Fruit fly (Drosophila melanogaster) whole organism, embryonic: ENCODE measurements around the gene CG14232.

Experiments
- Atf3 ChIP-seq: fragments of 200-800 bp; sonication (Bioruptor generic); optimal IDR thresholded peaks from 3 replicates; lab custom pipeline; 2016; ENCODE audit warnings: missing biosample characterization, missing genetic modification characterization
- Awh ChIP-seq: fragments of 200-800 bp; sonication (Bioruptor generic); IDR thresholded peaks from 2 replicates; pipeline ENCODE4, ENCODE4 v1.3.6; 2022; ENCODE audit warnings: missing biosample characterization, missing genetic modification characterization
- Bdp1 ChIP-seq: fragments of 200-800 bp; sonication (Bioruptor generic); optimal IDR thresholded peaks from 3 replicates; lab custom pipeline; 2016; ENCODE audit warnings: missing biosample characterization, missing genetic modification characterization
- BtbVII ChIP-seq: fragments of 200-800 bp; sonication (Bioruptor generic); optimal IDR thresholded peaks from 3 replicates; lab custom pipeline; 2017; ENCODE audit warnings: missing biosample characterization, mild to moderate bottlenecking, missing genetic modification characterization
- CG10543 ChIP-seq: fragments of 200-800 bp; sonication (Bioruptor generic); optimal IDR thresholded peaks from 3 replicates; lab custom pipeline; 2017; ENCODE audit warnings: missing biosample characterization, mild to moderate bottlenecking, missing genetic modification characterization, moderate library complexity
- CG11247 ChIP-seq: fragments of 200-800 bp; sonication (Bioruptor generic); IDR thresholded peaks from 2 replicates; pipeline ENCODE4 v1.3.6; 2022; ENCODE audit warnings: missing biosample characterization, missing genetic modification characterization
- CG11696 ChIP-seq: fragments of 200-800 bp; sonication (Bioruptor generic); IDR thresholded peaks from 2 replicates; pipeline ENCODE4 v1.3.6; 2022; ENCODE audit warnings: missing biosample characterization, missing genetic modification characterization
- CG12236 ChIP-seq: fragments of 200-800 bp; sonication (Bioruptor generic); optimal IDR thresholded peaks from 2 replicates; lab custom pipeline; 2016; ENCODE audit warnings: missing biosample characterization, missing genetic modification characterization
- CG12659 ChIP-seq: fragments of 200-800 bp; sonication (Bioruptor generic); optimal IDR thresholded peaks from 3 replicates; lab custom pipeline; 2017; ENCODE audit warnings: mild to moderate bottlenecking, missing biosample characterization, missing genetic modification reagents, missing genetic modification characterization
- CG14860 ChIP-seq: fragments of 200-800 bp; sonication (Bioruptor generic); IDR thresholded peaks from 3 replicates; pipeline ENCODE4 v1.3.6; 2022; ENCODE audit warnings: missing biosample characterization, missing genetic modification characterization; ENCODE audit not compliant: partially characterized antibody
- CG17186 ChIP-seq: fragments of 200-800 bp; sonication (Bioruptor generic); optimal IDR thresholded peaks from 3 replicates; lab custom pipeline; 2017; ENCODE audit warnings: missing biosample characterization, missing genetic modification reagents, missing genetic modification characterization
- CG17361 ChIP-seq: fragments of 200-800 bp; sonication (Bioruptor generic); IDR thresholded peaks from 3 replicates; pipeline ENCODE4 v1.3.6; 2022; ENCODE audit warnings: missing biosample characterization, missing genetic modification characterization
- CG17568 ChIP-seq: fragments of 200-800 bp; sonication (Bioruptor generic); optimal IDR thresholded peaks from 2 replicates; lab custom pipeline; 2018; ENCODE audit warnings: missing biosample characterization, mild to moderate bottlenecking, missing genetic modification characterization, moderate library complexity
- CG17912 ChIP-seq: fragments of 200-800 bp; sonication (Bioruptor generic); optimal IDR thresholded peaks from 2 replicates; lab custom pipeline; 2018; ENCODE audit warnings: missing biosample characterization, mild to moderate bottlenecking, missing genetic modification characterization
- CG1792 ChIP-seq: fragments of 200-800 bp; sonication (Bioruptor generic); optimal IDR thresholded peaks from 2 replicates; lab custom pipeline; 2016; ENCODE audit warnings: missing biosample characterization, missing genetic modification characterization
- CG2116 ChIP-seq: fragments of 200-800 bp; sonication (Bioruptor generic); optimal IDR thresholded peaks from 3 replicates; lab custom pipeline; 2018; ENCODE audit warnings: missing biosample characterization, mild to moderate bottlenecking, missing genetic modification characterization
- CG2712 ChIP-seq: fragments of 200-800 bp; optimal IDR thresholded peaks from 3 replicates; lab custom pipeline; 2019; ENCODE audit warnings: missing biosample characterization, mild to moderate bottlenecking, missing genetic modification characterization, moderate library complexity
- CG31224 ChIP-seq: fragments of 200-800 bp; sonication (Bioruptor generic); IDR thresholded peaks from 2 replicates; pipeline ENCODE4 v1.3.6; 2022; ENCODE audit warnings: missing biosample characterization, missing genetic modification characterization
- CG3995 ChIP-seq: fragments of 200-800 bp; sonication (Bioruptor generic); optimal IDR thresholded peaks from 3 replicates; lab custom pipeline; 2016; ENCODE audit warnings: missing biosample characterization, missing genetic modification characterization
- CG4328 ChIP-seq: fragments of 200-800 bp; sonication (Bioruptor generic); optimal IDR thresholded peaks from 3 replicates; lab custom pipeline; 2017; ENCODE audit warnings: missing biosample characterization, missing genetic modification reagents, missing genetic modification characterization
- CG4617 ChIP-seq: fragments of 200-800 bp; sonication (Bioruptor generic); optimal IDR thresholded peaks from 3 replicates; lab custom pipeline; 2016; ENCODE audit warnings: missing biosample characterization, missing genetic modification characterization, borderline replicate concordance
- CG7372 ChIP-seq: fragments of 200-800 bp; sonication (Bioruptor generic); IDR thresholded peaks from 2 replicates; pipeline ENCODE4 v1.3.6; 2022; ENCODE audit warnings: missing biosample characterization, missing genetic modification characterization
- CG7786 ChIP-seq: fragments of 200-800 bp; sonication (Bioruptor generic); optimal IDR thresholded peaks from 2 replicates; lab custom pipeline; 2016; ENCODE audit warnings: missing biosample characterization, missing genetic modification characterization
- Lim3 ChIP-seq: fragments of 200-800 bp; sonication (Bioruptor generic); IDR thresholded peaks from 2 replicates; pipeline ENCODE4 v1.3.6; 2022; ENCODE audit warnings: missing biosample characterization, missing genetic modification characterization
- MESR4 ChIP-seq: fragments of 200-800 bp; sonication (Bioruptor generic); optimal IDR thresholded peaks from 2 replicates; lab custom pipeline; 2018; ENCODE audit warnings: missing biosample characterization, mild to moderate bottlenecking, missing genetic modification characterization, moderate library complexity
- MTF-1 ChIP-seq: fragments of 200-800 bp; sonication (Bioruptor generic); optimal IDR thresholded peaks from 2 replicates; lab custom pipeline; 2018; ENCODE audit warnings: missing biosample characterization, mild to moderate bottlenecking, missing genetic modification characterization, borderline replicate concordance
- NK7.1 ChIP-seq: fragments of 200-800 bp; sonication (Bioruptor generic); optimal IDR thresholded peaks from 3 replicates; lab custom pipeline; 2016; ENCODE audit warnings: missing biosample characterization, missing genetic modification characterization
- Nf-YB ChIP-seq: fragments of 200-800 bp; sonication (Bioruptor generic); optimal IDR thresholded peaks from 3 replicates; lab custom pipeline; 2019; ENCODE audit warnings: missing biosample characterization, mild to moderate bottlenecking, missing genetic modification characterization, moderate library complexity
- Rfx ChIP-seq: fragments of 200-800 bp; sonication (Bioruptor generic); IDR thresholded peaks from 2 replicates; pipeline ENCODE4 v1.3.6; 2022; ENCODE audit warnings: missing biosample characterization, missing genetic modification characterization
- Sox100B ChIP-seq: fragments of 200-800 bp; sonication (Bioruptor generic); optimal IDR thresholded peaks from 3 replicates; lab custom pipeline; 2018; ENCODE audit warnings: missing biosample characterization, mild to moderate bottlenecking, missing genetic modification characterization
- ab ChIP-seq: fragments of 200-800 bp; sonication (Bioruptor generic); optimal IDR thresholded peaks from 2 replicates; lab custom pipeline; 2016; ENCODE audit warnings: missing biosample characterization, missing genetic modification characterization
- ac ChIP-seq: fragments of 200-800 bp; sonication (Bioruptor generic); optimal IDR thresholded peaks from 3 replicates; lab custom pipeline; 2017; ENCODE audit warnings: missing biosample characterization, mild to moderate bottlenecking, missing genetic modification characterization
- cg ChIP-seq: fragments of 200-800 bp; sonication (Bioruptor generic); optimal IDR thresholded peaks from 3 replicates; lab custom pipeline; 2019; ENCODE audit warnings: missing biosample characterization, mild to moderate bottlenecking, missing genetic modification characterization, moderate library complexity
- gem ChIP-seq: fragments of 200-800 bp; sonication (Bioruptor generic); optimal IDR thresholded peaks from 2 replicates; lab custom pipeline; 2019; ENCODE audit warnings: missing biosample characterization, mild to moderate bottlenecking, missing genetic modification characterization, moderate library complexity
- jigr1 ChIP-seq: fragments of 200-800 bp; sonication (Bioruptor generic); IDR thresholded peaks from 3 replicates; pipeline ENCODE4 v1.3.6; 2022; ENCODE audit warnings: missing biosample characterization, missing genetic modification characterization
- jumu ChIP-seq: fragments of 200-800 bp; sonication (Bioruptor generic); optimal IDR thresholded peaks from 3 replicates; lab custom pipeline; 2016; ENCODE audit warnings: missing biosample characterization, missing genetic modification characterization
- lbe ChIP-seq: fragments of 200-800 bp; sonication (Bioruptor generic); optimal IDR thresholded peaks from 2 replicates; lab custom pipeline; 2016; ENCODE audit warnings: missing biosample characterization, mild to moderate bottlenecking, missing genetic modification characterization
- pan ChIP-seq, 4 experiments: fragments of >200 bp in 3 of 4; fragments of 200-800 bp in 1 of 4; sonication (Bioruptor generic) in 1 of 4; optimal IDR thresholded peaks in 3 of 4; IDR thresholded peaks in 1 of 4; 2 replicates each; pipeline versions ENCODE4 v1.3.6 to Lab custom; 2017 to 2022; ENCODE audit warnings: missing biosample characterization in 2 of 4, missing genetic modification characterization in 2 of 4, mixed read lengths in 1 of 4
- pfk ChIP-seq: fragments of 200-800 bp; sonication (Bioruptor generic); optimal IDR thresholded peaks from 2 replicates; lab custom pipeline; 2018; ENCODE audit warnings: missing biosample characterization, mild to moderate bottlenecking, missing genetic modification characterization, moderate library complexity
- pita ChIP-seq: fragments of 200-800 bp; sonication (Bioruptor generic); optimal IDR thresholded peaks from 2 replicates; lab custom pipeline; 2017; ENCODE audit warnings: missing biosample characterization, mild to moderate bottlenecking, missing genetic modification characterization
- ranshi ChIP-seq: fragments of 200-800 bp; sonication (Bioruptor generic); IDR thresholded peaks from 2 replicates; pipeline ENCODE4 v1.3.6; 2022; ENCODE audit warnings: missing biosample characterization, missing genetic modification characterization
- row ChIP-seq: fragments of 200-800 bp; sonication (Bioruptor generic); IDR thresholded peaks from 3 replicates; pipeline ENCODE4 v1.3.6; 2022; ENCODE audit warnings: missing biosample characterization, missing genetic modification characterization
- salm ChIP-seq: fragments of 200-800 bp; sonication (Bioruptor generic); optimal IDR thresholded peaks from 2 replicates; lab custom pipeline; 2018; ENCODE audit warnings: missing biosample characterization, mild to moderate bottlenecking, missing genetic modification characterization
- sd ChIP-seq: fragments of 200-800 bp; sonication (Bioruptor generic); optimal IDR thresholded peaks from 3 replicates; lab custom pipeline; 2018; ENCODE audit warnings: missing biosample characterization, mild to moderate bottlenecking, missing genetic modification characterization, moderate library complexity
- stwl ChIP-seq: fragments of 200-800 bp; sonication (Bioruptor generic); optimal IDR thresholded peaks from 3 replicates; lab custom pipeline; 2018; ENCODE audit warnings: missing biosample characterization, mild to moderate bottlenecking, missing genetic modification characterization, moderate library complexity
- sug ChIP-seq: fragments of 200-800 bp; optimal IDR thresholded peaks from 2 replicates; lab custom pipeline; 2019; ENCODE audit warnings: missing biosample characterization, mild to moderate bottlenecking, missing genetic modification characterization, moderate library complexity
- ttk ChIP-seq: fragments of 200-800 bp; sonication (Bioruptor generic); IDR thresholded peaks from 2 replicates; pipeline ENCODE4 v2.1.2; 2022; ENCODE audit warnings: missing biosample characterization, missing genetic modification characterization
- zfh1 ChIP-seq: fragments of 200-800 bp; sonication (Bioruptor generic); IDR thresholded peaks from 3 replicates; pipeline ENCODE4 v1.3.6; 2022; ENCODE audit warnings: missing biosample characterization, missing genetic modification characterization

CG14232 gene

DNA sequence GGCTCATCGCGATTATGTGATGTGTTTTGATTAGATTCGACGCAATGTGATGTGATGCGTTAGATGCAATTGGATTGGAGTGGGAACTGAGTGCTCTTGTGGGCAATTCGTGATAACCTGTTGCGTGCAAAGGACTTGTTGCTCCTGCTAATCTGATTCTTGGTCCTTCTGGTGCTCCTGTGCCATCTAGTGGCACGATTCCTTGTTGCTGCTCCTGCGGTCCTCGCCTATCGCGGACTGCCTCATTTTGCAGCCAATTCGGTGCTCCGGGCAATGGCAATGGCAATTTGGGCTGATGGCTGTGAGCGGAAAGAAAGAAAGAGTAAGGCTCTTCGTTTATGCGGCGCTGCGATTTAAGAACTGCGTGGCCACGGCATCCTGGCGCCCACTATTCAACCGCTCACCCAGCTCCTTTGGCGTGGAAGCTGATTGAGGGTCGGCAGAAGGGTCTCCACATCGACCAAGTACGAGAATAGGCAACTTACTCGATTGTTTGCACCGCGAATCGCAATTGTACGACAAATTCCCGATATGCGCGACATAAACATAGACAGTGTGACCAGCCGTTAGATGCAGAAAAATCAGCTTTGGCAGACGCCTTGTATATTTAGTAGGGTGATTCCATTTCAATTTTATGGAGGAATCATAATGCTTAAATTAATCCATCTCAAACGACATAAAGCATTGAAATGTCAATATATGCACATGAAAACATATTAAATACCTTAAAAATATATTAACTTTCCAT lies 10.9 kb downstream of the CG14232 start, which contains the start of gene Mer (continued):
- TF ChIP-seq Atf3 (GFP tag; lab: Kevin White, UChicago) (peak; percentile 66), Sox100B (GFP tag; lab: Kevin White, UChicago) (no peak), MTF-1 (GFP tag; lab: Kevin White, UChicago) (peak; percentile 71), salm (tag; lab: Kevin White, UChicago) (peak; percentile 66), stwl (peak; percentile 59), CG4617 (GFP tag; lab: Kevin White, UChicago) (peak; percentile 79), CG12236 (GFP tag; lab: Kevin White, UChicago) (peak; percentile 51), CG31224 (GFP tag; lab: Robert Waterston, UW) (peak; percentile 63), CG11696 (GFP tag; lab: Robert Waterston, UW) (no peak), CG17361 (GFP tag; lab: Robert Waterston, UW) (peak; percentile 79), pfk (peak; percentile 3), CG10543 (peak; percentile 67), CG4328 (peak; percentile 74), CG2116 (GFP tag; lab: Kevin White, UChicago) (peak; percentile 49), jigr1 (0 out of 3 replicates have a peak, but pooled peaks have one; percentile 37), lbe (peak; percentile 3), CG1792 (peak; percentile 71), CG17912 (GFP tag; lab: Kevin White, UChicago) (peak; percentile 48), Nf-YB (GFP tag; lab: Kevin White, UChicago) (peak; percentile 68), CG7786 (GFP tag; lab: Kevin White, UChicago) (peak; percentile 81), CG17186 (peak; percentile 46), zfh1 (GFP tag; lab: Robert Waterston, UW) (peak; percentile 85), pan (optimal IDR thresholded peaks at IDR 0.05; lab: Kevin White, UChicago) (no peak), pan (GFP tag; optimal IDR thresholded peaks at IDR 0.05 in 1 of 2, IDR thresholded peaks at IDR 0.05 in 1 of 2) (peak in 1 of 2 experiments; percentile 87), ttk (GFP tag; lab: Robert Waterston, UW) (peak; percentile 74), BtbVII (peak; percentile 88), ac (GFP tag; lab: Kevin White, UChicago) (peak; percentile 60), NK7.1 (GFP tag; lab: Kevin White, UChicago) (peak; percentile 79), row (peak; percentile 96), sug (tag; lab: Kevin White, UChicago) (peak; percentile 70), CG11247 (GFP tag; lab: Robert Waterston, UW) (peak; percentile 69), CG17568 (GFP tag; lab: Kevin White, UChicago) (peak; percentile 51), CG3995 (GFP tag; lab: Kevin White, UChicago) (peak; percentile 44), Awh (GFP tag; lab: Robert Waterston, UW) (peak; percentile 79), cg (GFP tag; lab: Kevin White, UChicago) (no peak), Rfx (GFP tag; lab: Robert Waterston, UW) (peak; percentile 92), CG12659 (GFP tag; lab: Kevin White, UChicago) (peak; percentile 90), pita (no peak), CG2712 (tag; lab: Kevin White, UChicago) (peak; percentile 86), gem (tag; lab: Kevin White, UChicago) (peak; percentile 88), CG7372 (GFP tag; lab: Robert Waterston, UW) (peak; percentile 81), jumu (GFP tag; lab: Kevin White, UChicago) (peak; percentile 85), ab (GFP tag; lab: Kevin White, UChicago) (peak; percentile 57), Bdp1 (GFP tag; lab: Kevin White, UChicago) (peak; percentile 73), Lim3 (GFP tag; lab: Robert Waterston, UW) (no peak), ranshi (GFP tag; lab: Robert Waterston, UW) (peak; percentile 86), sd (tag; lab: Kevin White, UChicago) (no peak), CG14860 (GFP tag; lab: Robert Waterston, UW) (no peak), MESR4 (GFP tag; lab: Kevin White, UChicago) (peak; percentile 86)
